Worm (Caenorhabditis elegans): Measurements from ENCODE around the gene ZK637.15.

The ZK637.15 gene

ce11 chrIII:8888956-8889355 lies 30.9 kb upstream of the ZK637.15 start, which contains the start of gene ZK637.14:
ZK637.14 (minus strand) TSS chrIII:8889156.
- TF ChIP-seq ceh-16 (tag; optimal IDR thresholded peaks at IDR 0.05) (no peak), sma-3 (GFP tag; optimal IDR thresholded peaks at IDR 0.05) (peak; percentile 16), ZK546.5 (tag; optimal IDR thresholded peaks at IDR 0.05) (no peak), snpc-4 (tag; optimal IDR thresholded peaks at IDR 0.05) (no peak), nhr-77 (tag; optimal IDR thresholded peaks at IDR 0.05) (no peak), lsy-2 (tag; optimal IDR thresholded peaks at IDR 0.05) (peak; percentile 45 to 76), sma-9 (GFP tag; optimal IDR thresholded peaks at IDR 0.05) (peak; percentile 15), sma-9 (tag; optimal IDR thresholded peaks at IDR 0.05) (no peak), aly-2 (tag; optimal IDR thresholded peaks at IDR 0.05) (no peak), blmp-1 (tag; optimal IDR thresholded peaks at IDR 0.05; ENCODE audit: insufficient read depth) (no peak), ztf-11 (tag; optimal IDR thresholded peaks at IDR 0.05) (no peak), unc-55 (GFP tag; optimal IDR thresholded peaks at IDR 0.05) (peak; percentile 61), ama-1 (optimal IDR thresholded peaks at IDR 0.05) (peak; percentile 2), Y55F3AM.14 (GFP tag; optimal IDR thresholded peaks at IDR 0.05) (no peak), fos-1 (tag; optimal IDR thresholded peaks at IDR 0.05) (peak; percentile 95), lin-13 (GFP tag; optimal IDR thresholded peaks at IDR 0.05) (no peak), nhr-129 (tag; optimal IDR thresholded peaks at IDR 0.05) (peak; percentile 71), nhr-6 (tag; optimal IDR thresholded peaks at IDR 0.05) (peak; percentile 9), R02D3.7 (tag; optimal IDR thresholded peaks at IDR 0.05) (no peak), lin-11 (tag; optimal IDR thresholded peaks at IDR 0.05) (peak; percentile 39), nhr-21 (tag; optimal IDR thresholded peaks at IDR 0.05) (peak; percentile 23), nhr-10 (tag; optimal IDR thresholded peaks at IDR 0.05) (no peak), nhr-12 (tag; optimal IDR thresholded peaks at IDR 0.05) (no peak), gmeb-1 (tag; optimal IDR thresholded peaks at IDR 0.05) (peak; percentile 49), ztf-4 (tag; optimal IDR thresholded peaks at IDR 0.05) (no peak), C34F6.9 (tag; optimal IDR thresholded peaks at IDR 0.05) (peak; percentile 93), crh-2 (tag; optimal IDR thresholded peaks at IDR 0.05) (peak; percentile 89), skn-1 (tag; optimal IDR thresholded peaks at IDR 0.05) (peak; percentile 73), sem-4 (tag; optimal IDR thresholded peaks at IDR 0.05) (no peak), nhr-25 (tag; optimal IDR thresholded peaks at IDR 0.05) (peak; percentile 3)

- TF ChIP-seq ceh-82 (tag; optimal IDR thresholded peaks at IDR 0.05) (no peak), elt-3 (tag; optimal IDR thresholded peaks at IDR 0.05) (no peak), gmeb-1 (tag; optimal IDR thresholded peaks at IDR 0.05) (no peak), ZK546.5 (tag; optimal IDR thresholded peaks at IDR 0.05) (no peak), skn-1 (tag; optimal IDR thresholded peaks at IDR 0.05) (no peak), mab-5 (tag; optimal IDR thresholded peaks at IDR 0.05) (no peak), crh-2 (tag; optimal IDR thresholded peaks at IDR 0.05) (no peak), nhr-6 (tag; optimal IDR thresholded peaks at IDR 0.05) (no peak), lin-39 (tag; optimal IDR thresholded peaks at IDR 0.05) (no peak), R02D3.7 (tag; optimal IDR thresholded peaks at IDR 0.05) (no peak), lin-13 (GFP tag; optimal IDR thresholded peaks at IDR 0.05) (no peak), dmd-4 (tag; optimal IDR thresholded peaks at IDR 0.05) (no peak), ztf-1 (GFP tag; conservative IDR thresholded peaks at IDR 0.05) (no peak), C34F6.9 (tag; optimal IDR thresholded peaks at IDR 0.05) (no peak), ztf-11 (tag; optimal IDR thresholded peaks at IDR 0.05) (no peak), nhr-10 (tag; optimal IDR thresholded peaks at IDR 0.05) (no peak), zag-1 (tag; optimal IDR thresholded peaks at IDR 0.05) (no peak)
Measured at ce11 chrIII:8889931-8890330, 30.0 kb upstream of the ZK637.15 start, which contains the start of gene lnkn-1. lnkn-1 (plus strand) TSS chrIII:8890231.

- no peak for TF ChIP-seq nhr-10 (tag; optimal IDR thresholded peaks at IDR 0.05)
- no peak for TF ChIP-seq ceh-16 (tag; optimal IDR thresholded peaks at IDR 0.05)
- TF ChIP-seq ztf-1 (GFP tag; conservative IDR thresholded peaks at IDR 0.05): no peak
- no peak for TF ChIP-seq snpc-4 (tag; optimal IDR thresholded peaks at IDR 0.05)
Measured at ce11 chrIII:8893464-8893863, 26.4 kb upstream of the ZK637.15 start, which contains the start of gene ZK637.4. ZK637.4 (plus strand) TSS chrIII:8893764.

ce11 chrIII:8894782-8895181 lies 25.1 kb upstream of the ZK637.15 start, which contains the start of gene asna-1:
asna-1 (plus strand) TSS chrIII:8895082.
- TF ChIP-seq nhr-21 (tag; optimal IDR thresholded peaks at IDR 0.05): no peak
- no peak for TF ChIP-seq nhr-237 (tag; optimal IDR thresholded peaks at IDR 0.05)
- TF ChIP-seq unc-55 (GFP tag; optimal IDR thresholded peaks at IDR 0.05): no peak
- TF ChIP-seq blmp-1 (tag; optimal IDR thresholded peaks at IDR 0.05; ENCODE audit: insufficient read depth): no peak
- no peak for TF ChIP-seq ceh-82 (tag; optimal IDR thresholded peaks at IDR 0.05)
- no peak for TF ChIP-seq F13H6.1 (tag; optimal IDR thresholded peaks at IDR 0.05)
- TF ChIP-seq sem-4 (tag; optimal IDR thresholded peaks at IDR 0.05): no peak
- TF ChIP-seq alr-1 (tag; optimal IDR thresholded peaks at IDR 0.05): no peak
- TF ChIP-seq lsy-2 (tag; optimal IDR thresholded peaks at IDR 0.05): no peak
- TF ChIP-seq R02D3.7 (tag; optimal IDR thresholded peaks at IDR 0.05): no peak
- no peak for TF ChIP-seq elt-1 (tag; optimal IDR thresholded peaks at IDR 0.05)
- TF ChIP-seq egl-27 (tag; optimal IDR thresholded peaks at IDR 0.05): no peak
- no peak for TF ChIP-seq elt-3 (tag; optimal IDR thresholded peaks at IDR 0.05)
- no peak for TF ChIP-seq ama-1 (optimal IDR thresholded peaks at IDR 0.05)
- no peak for TF ChIP-seq lin-11 (tag; optimal IDR thresholded peaks at IDR 0.05)
- TF ChIP-seq nhr-25 (tag; optimal IDR thresholded peaks at IDR 0.05): no peak
